Fruit fly (Drosophila melanogaster) whole organism, prepupa: ENCODE data around the gene Bub3.

Experiments
- Hr39 ChIP-seq: fragments of 200-800 bp; sonication (Bioruptor generic); optimal IDR thresholded peaks from 2 replicates; lab custom pipeline; 2016; ENCODE audit warnings: missing biosample characterization, missing genetic modification characterization
- Hr4 ChIP-seq: fragments of 200-800 bp; sonication (Bioruptor generic); optimal IDR thresholded peaks from 3 replicates; lab custom pipeline; 2016; ENCODE audit warnings: missing biosample characterization, missing genetic modification characterization
- cyc ChIP-seq: fragments of 200-800 bp; sonication (Bioruptor generic); optimal IDR thresholded peaks from 3 replicates; lab custom pipeline; 2016; ENCODE audit warnings: missing biosample characterization, missing genetic modification characterization

DNA sequence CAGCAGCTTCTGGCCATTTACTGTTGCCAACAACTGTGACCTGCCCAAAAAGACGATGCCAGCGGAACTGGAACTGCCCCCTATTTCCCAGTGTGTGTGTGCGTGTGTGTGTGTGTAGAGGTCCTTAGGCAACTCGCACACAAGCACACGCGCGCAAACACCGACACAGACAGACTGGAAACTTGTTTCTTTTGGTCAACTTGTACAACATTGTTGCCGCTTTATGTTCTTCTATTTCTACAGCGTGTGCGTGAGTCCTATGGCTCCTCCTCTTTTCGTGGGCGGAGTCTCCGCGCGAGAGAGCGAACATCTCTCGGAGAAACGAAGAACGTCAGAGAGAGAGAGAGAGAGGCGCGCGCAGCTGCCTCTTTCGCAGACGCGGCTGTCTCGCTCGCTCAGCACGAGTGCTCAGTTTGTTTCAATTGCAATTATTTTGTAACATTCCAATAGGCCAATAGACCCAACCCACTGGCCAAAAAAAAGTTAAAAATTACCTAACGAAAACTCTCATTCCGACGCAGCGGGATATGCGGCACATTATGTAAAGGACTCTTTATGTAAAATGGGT is 15.8 kb upstream of the Bub3 start:
- TF ChIP-seq cyc (no peak), Hr4 (GFP tag; lab: Kevin White, UChicago) (no peak), Hr39 (GFP tag; lab: Kevin White, UChicago) (no peak)
